Worm (Caenorhabditis elegans) whole organism, young adult: ENCODE data around the gene Y46G5A.8.

Experiments used
- B0035.1 ChIP-seq: sonication (generic microtip); optimal IDR thresholded peaks from 2 replicates; lab custom pipeline; 2016; ENCODE audit warnings: missing genetic modification characterization, mild to moderate bottlenecking, missing compliant biosample characterization, missing genotype, missing genetic modification reagents
- B0336.3 ChIP-seq: fragments of 200-800 bp; sonication (Bioruptor generic); IDR thresholded peaks from 2 replicates; pipeline ENCODE4 v1.3.6; 2022; ENCODE audit warnings: missing genetic modification characterization, missing compliant biosample characterization
- C06A6.2 ChIP-seq: fragments of 200-800 bp; sonication (Bioruptor generic); conservative IDR thresholded peaks from 2 replicates; pipeline ENCODE4 v1.3.6; 2022; ENCODE audit warnings: missing genetic modification characterization, missing compliant biosample characterization
- F10E7.11 ChIP-seq: sonication (generic microtip); optimal IDR thresholded peaks from 2 replicates; lab custom pipeline; 2017; ENCODE audit warnings: mild to moderate bottlenecking, missing genetic modification characterization, moderate library complexity, missing compliant biosample characterization
- F57A8.1 ChIP-seq: fragments of 200-800 bp; sonication (Bioruptor generic); optimal IDR thresholded peaks from 2 replicates; lab custom pipeline; 2018; ENCODE audit warnings: mild to moderate bottlenecking, missing genetic modification characterization, moderate library complexity, missing compliant biosample characterization
- K12H6.12 ChIP-seq: fragments of 200-800 bp; sonication (Bioruptor generic); optimal IDR thresholded peaks from 2 replicates; lab custom pipeline; 2018; ENCODE audit warnings: mild to moderate bottlenecking, missing genetic modification characterization, missing compliant biosample characterization
- T07F8.4 ChIP-seq: sonication (generic microtip); optimal IDR thresholded peaks from 2 replicates; lab custom pipeline; 2016; ENCODE audit warnings: mild to moderate bottlenecking, missing genetic modification characterization, moderate library complexity, missing compliant biosample characterization
- T26A5.8 ChIP-seq: sonication (generic microtip); optimal IDR thresholded peaks from 2 replicates; lab custom pipeline; 2016; ENCODE audit warnings: missing genetic modification characterization, missing compliant biosample characterization
- Y79H2A.3 ChIP-seq: fragments of 200-800 bp; sonication (Bioruptor generic); conservative IDR thresholded peaks from 2 replicates; pipeline ENCODE4 v1.3.6; 2022; ENCODE audit warnings: missing genetic modification reagents, missing genetic modification characterization, missing compliant biosample characterization
- ZK185.1 ChIP-seq: sonication (generic microtip); optimal IDR thresholded peaks from 2 replicates; lab custom pipeline; 2016; ENCODE audit warnings: mild to moderate bottlenecking, missing genetic modification characterization, missing compliant biosample characterization; ENCODE audit not compliant: poor library complexity, severe bottlenecking
- akir-1 ChIP-seq: fragments of 200-800 bp; sonication (Bioruptor generic); optimal IDR thresholded peaks from 2 replicates; lab custom pipeline; 2018; ENCODE audit warnings: mild to moderate bottlenecking, missing genetic modification characterization, moderate library complexity, missing compliant biosample characterization
- aptf-2 ChIP-seq: fragments of 200-800 bp; sonication (Bioruptor generic); conservative IDR thresholded peaks from 2 replicates; pipeline ENCODE4 v1.3.6; 2022; ENCODE audit warnings: missing genetic modification reagents, missing genetic modification characterization, missing compliant biosample characterization
- athp-1 ChIP-seq: sonication (generic microtip); optimal IDR thresholded peaks from 2 replicates; lab custom pipeline; 2017; ENCODE audit warnings: mild to moderate bottlenecking, missing genetic modification characterization, missing compliant biosample characterization
- attf-3 ChIP-seq: fragments of 200-800 bp; sonication (Bioruptor generic); conservative IDR thresholded peaks from 2 replicates; pipeline ENCODE4 v1.3.6; 2022; ENCODE audit warnings: missing genetic modification reagents, missing genetic modification characterization, missing compliant biosample characterization
- bed-1 ChIP-seq: fragments of 200-800 bp; sonication (Bioruptor generic); IDR thresholded peaks from 2 replicates; pipeline ENCODE4 v1.3.6; 2022; ENCODE audit warnings: missing genetic modification reagents, missing genetic modification characterization, missing compliant biosample characterization
- cebp-1 ChIP-seq, 2 experiments: fragments of 200-800 bp in 1 of 2; sonication (Bioruptor generic) in 1 of 2; sonication (generic microtip) in 1 of 2; IDR thresholded peaks in 1 of 2; optimal IDR thresholded peaks in 1 of 2; 2 replicates each; pipeline versions ENCODE4 v1.3.6 to Lab custom; 2017 to 2022; ENCODE audit warnings: missing compliant biosample characterization in 2 of 2, missing genetic modification characterization in 2 of 2, mild to moderate bottlenecking in 1 of 2, missing genetic modification reagents in 1 of 2, moderate library complexity in 1 of 2
- ceh-40 ChIP-seq: fragments of 200-800 bp; sonication (Bioruptor generic); IDR thresholded peaks from 2 replicates; pipeline ENCODE4 v1.3.6; 2022; ENCODE audit warnings: missing genetic modification characterization, missing compliant biosample characterization
- ceh-79 ChIP-seq: sonication (generic microtip); optimal IDR thresholded peaks from 2 replicates; lab custom pipeline; 2017; ENCODE audit warnings: mild to moderate bottlenecking, missing genetic modification characterization, missing compliant biosample characterization
- ceh-91 ChIP-seq: fragments of 200-800 bp; sonication (Bioruptor generic); IDR thresholded peaks from 2 replicates; pipeline ENCODE4 v1.3.6; 2022; ENCODE audit warnings: missing genetic modification reagents, missing genetic modification characterization, missing compliant biosample characterization
- die-1 ChIP-seq: sonication (generic microtip); optimal IDR thresholded peaks from 2 replicates; lab custom pipeline; 2016; ENCODE audit warnings: missing genotype, mild to moderate bottlenecking, missing genetic modification characterization, missing compliant biosample characterization
- egl-18 ChIP-seq: fragments of 200-800 bp; sonication (Bioruptor generic); IDR thresholded peaks from 2 replicates; pipeline ENCODE4 v1.3.6; 2022; ENCODE audit warnings: missing genetic modification reagents, missing genetic modification characterization, missing compliant biosample characterization
- him-1 ChIP-seq: sonication (generic microtip); optimal IDR thresholded peaks from 2 replicates; lab custom pipeline; 2016; ENCODE audit warnings: missing genotype, missing genetic modification reagents, missing genetic modification characterization, missing compliant biosample characterization
- hmg-1.2 ChIP-seq: fragments of 200-800 bp; sonication (Bioruptor generic); IDR thresholded peaks from 2 replicates; pipeline ENCODE4 v1.3.6; 2022; ENCODE audit warnings: missing genetic modification reagents, missing genetic modification characterization, missing compliant biosample characterization
- hrde-1 ChIP-seq: sonication (generic microtip); optimal IDR thresholded peaks from 2 replicates; lab custom pipeline; 2016; ENCODE audit warnings: missing genetic modification characterization, mild to moderate bottlenecking, missing compliant biosample characterization, moderate library complexity, missing genotype, missing genetic modification reagents, borderline replicate concordance
- lin-40 ChIP-seq: sonication (generic microtip); optimal IDR thresholded peaks from 2 replicates; lab custom pipeline; 2016; ENCODE audit warnings: missing genetic modification characterization, mild to moderate bottlenecking, missing compliant biosample characterization, missing genotype, missing genetic modification reagents
- lin-54 ChIP-seq: fragments of 200-800 bp; sonication (Bioruptor generic); optimal IDR thresholded peaks from 2 replicates; lab custom pipeline; 2018; ENCODE audit warnings: mild to moderate bottlenecking, missing genetic modification characterization, missing compliant biosample characterization
- lir-1 ChIP-seq: fragments of 200-800 bp; sonication (Bioruptor generic); conservative IDR thresholded peaks from 2 replicates; pipeline ENCODE4 v1.3.6; 2022; ENCODE audit warnings: missing genetic modification reagents, missing genetic modification characterization, missing compliant biosample characterization
- madf-3 ChIP-seq: fragments of 200-800 bp; sonication (Bioruptor generic); IDR thresholded peaks from 2 replicates; pipeline ENCODE4 v1.3.6; 2022; ENCODE audit warnings: missing genetic modification reagents, missing genetic modification characterization, missing compliant biosample characterization
- madf-6 ChIP-seq: fragments of 200-800 bp; sonication (Bioruptor generic); IDR thresholded peaks from 2 replicates; pipeline ENCODE4 v1.3.6; 2022; ENCODE audit warnings: missing genetic modification reagents, missing genetic modification characterization, missing compliant biosample characterization
- mcd-1 ChIP-seq: fragments of 200-800 bp; sonication (Bioruptor generic); IDR thresholded peaks from 2 replicates; pipeline ENCODE4 v1.3.6; 2022; ENCODE audit warnings: missing genetic modification reagents, missing genetic modification characterization, missing compliant biosample characterization
- nfyb-1 ChIP-seq: fragments of 200-800 bp; sonication (Bioruptor generic); IDR thresholded peaks from 2 replicates; pipeline ENCODE4 v1.3.6; 2022; ENCODE audit warnings: missing genetic modification reagents, missing genetic modification characterization, missing compliant biosample characterization
- pha-4 ChIP-seq: fragments of 150-350 bp; sonication (generic microtip); optimal IDR thresholded peaks from 2 replicates; lab custom pipeline; 2014; ENCODE audit warnings: missing biosample characterization, missing genetic modification reagents, missing genetic modification characterization
- rec-8 ChIP-seq, 2 experiments: sonication (generic microtip); optimal IDR thresholded peaks; 2 replicates each; lab custom pipeline; 2016; ENCODE audit warnings: mild to moderate bottlenecking in 2 of 2, missing genetic modification characterization in 2 of 2, missing genetic modification reagents in 2 of 2, missing genotype in 2 of 2, missing biosample characterization in 1 of 2, missing compliant biosample characterization in 1 of 2, moderate library complexity in 1 of 2
- repo-1 ChIP-seq: sonication (generic microtip); optimal IDR thresholded peaks from 2 replicates; lab custom pipeline; 2017; ENCODE audit warnings: mild to moderate bottlenecking, missing genetic modification characterization, missing compliant biosample characterization
- snpc-1.3 ChIP-seq: sonication (generic microtip); optimal IDR thresholded peaks from 2 replicates; lab custom pipeline; 2017; ENCODE audit warnings: missing genetic modification characterization, mild to moderate bottlenecking, missing compliant biosample characterization, antibody characterized with exemption, moderate library complexity, missing genotype, missing genetic modification reagents; ENCODE audit not compliant: insufficient read depth
- snpc-3.4 ChIP-seq: sonication (generic microtip); optimal IDR thresholded peaks from 2 replicates; lab custom pipeline; 2017; ENCODE audit warnings: missing genetic modification characterization, mild to moderate bottlenecking, missing compliant biosample characterization, antibody characterized with exemption, moderate library complexity, missing genotype, missing genetic modification reagents
- sptf-2 ChIP-seq: fragments of 200-800 bp; sonication (Bioruptor generic); optimal IDR thresholded peaks from 2 replicates; lab custom pipeline; 2018; ENCODE audit warnings: mild to moderate bottlenecking, missing genetic modification characterization, missing compliant biosample characterization
- tbp1 ChIP-seq: fragments of 200-800 bp; sonication (Bioruptor generic); optimal IDR thresholded peaks from 2 replicates; lab custom pipeline; 2018; ENCODE audit warnings: mild to moderate bottlenecking, missing genetic modification characterization, missing compliant biosample characterization
- tbx-9 ChIP-seq: sonication (generic microtip); optimal IDR thresholded peaks from 2 replicates; lab custom pipeline; 2016; ENCODE audit warnings: borderline replicate concordance, missing genetic modification characterization, inconsistent platforms, missing compliant biosample characterization
- unc-130 ChIP-seq: sonication (generic microtip); optimal IDR thresholded peaks from 2 replicates; lab custom pipeline; 2016; ENCODE audit warnings: missing genetic modification reagents, missing genetic modification characterization, missing compliant biosample characterization
- ztf-26 ChIP-seq: sonication (generic microtip); optimal IDR thresholded peaks from 2 replicates; lab custom pipeline; 2017; ENCODE audit warnings: missing genetic modification characterization, missing compliant biosample characterization

The Y46G5A.8 gene

DNA sequence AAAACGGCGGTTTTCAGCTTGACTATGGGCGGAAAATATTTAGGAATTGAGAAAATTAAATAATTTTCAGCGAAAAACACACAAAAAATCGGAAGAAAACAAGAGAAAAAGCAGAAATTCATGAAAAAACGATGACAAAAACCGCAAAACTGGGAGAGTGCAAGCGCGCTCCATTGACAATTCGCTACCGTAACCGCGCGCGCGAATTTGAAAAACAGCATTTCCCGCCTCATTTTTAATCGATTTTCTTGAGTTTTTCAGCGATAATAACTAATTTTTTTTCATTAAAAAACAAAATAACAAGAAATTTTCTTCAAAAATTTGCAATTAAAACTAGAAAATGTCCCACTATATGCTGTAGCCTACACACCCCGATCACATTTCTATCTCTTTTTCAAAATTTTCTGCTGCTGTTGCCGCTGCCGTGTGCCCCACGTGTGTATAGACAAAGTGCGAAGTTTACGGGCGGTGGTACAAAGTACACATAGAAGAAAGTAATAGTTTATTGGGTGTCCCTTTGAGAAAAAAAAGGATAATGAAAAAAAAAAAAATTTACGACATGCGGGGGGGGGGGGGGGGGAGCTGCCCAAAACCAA lies 43.9 kb downstream of the Y46G5A.8 start (continued):
- TF ChIP-seq hmg-1.2 (peak; percentile 54), aptf-2 (GFP tag; lab: Robert Waterston, UW) (no peak), madf-3 (GFP tag; lab: Robert Waterston, UW) (0 out of 2 replicates have a peak, but pooled peaks have one; percentile 57)

ce11 chrII:12805161-12805560 lies 49.0 kb downstream of the Y46G5A.8 start, which contains the start of the genes Y46G5A.18 and Y46G5A.47:
Gene Y46G5A.18 (minus strand): TSS chrII:12805261.
Gene Y46G5A.47 (minus strand): TSS chrII:12805306.
- TF ChIP-seq mcd-1 (no peak), tbp1 (GFP tag; lab: Kevin White, UChicago) (no peak), athp-1 (tag; lab: Kevin White, UChicago) (no peak), rec-8 (tag; optimal IDR thresholded peaks at IDR 0.05; lab: Kevin White, UChicago) (no peak), madf-6 (GFP tag; lab: Robert Waterston, UW) (no peak), repo-1 (no peak), akir-1 (GFP tag; lab: Kevin White, UChicago) (no peak), cebp-1 (GFP tag; IDR thresholded peaks at IDR 0.05; lab: Robert Waterston, UW) (no peak), cebp-1 (tag; optimal IDR thresholded peaks at IDR 0.05; lab: Kevin White, UChicago) (no peak), lir-1 (GFP tag; lab: Robert Waterston, UW) (no peak), B0336.3 (GFP tag; lab: Robert Waterston, UW) (no peak), snpc-1.3 (tag; lab: Kevin White, UChicago) (no peak)
- TF ChIP-seq, all 124 proteins: peak for 0

DNA sequence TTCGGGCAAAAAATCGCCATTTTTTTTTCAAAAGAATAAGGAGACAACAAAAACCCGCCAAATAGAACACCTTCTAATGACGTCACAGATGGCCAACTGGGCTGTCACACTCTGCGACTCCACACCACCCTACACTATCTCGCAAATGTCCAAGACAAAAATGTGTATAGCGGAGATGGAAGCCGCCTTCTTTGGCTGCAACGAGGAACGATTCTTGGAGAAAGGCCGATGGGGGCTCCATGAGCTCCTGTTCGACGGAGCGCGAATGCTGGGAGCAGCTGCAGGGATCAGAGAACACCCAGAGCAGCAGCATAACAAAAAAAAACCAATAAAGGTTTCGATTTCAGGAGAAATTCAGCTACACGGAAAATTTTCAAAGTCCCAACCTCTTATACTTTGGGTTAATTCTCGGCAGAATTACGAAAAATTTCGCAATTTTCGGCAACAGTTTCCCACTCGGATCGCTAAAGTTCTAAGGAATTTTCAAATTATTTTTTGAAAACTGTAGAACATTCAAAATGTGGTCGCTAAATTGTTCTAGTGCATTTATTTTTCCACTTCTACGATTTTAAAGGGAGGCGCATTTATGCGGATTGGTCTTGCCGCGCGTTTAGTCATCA lies 49.7 kb downstream of the Y46G5A.8 start:
- no peak for TF ChIP-seq egl-18 (GFP tag; lab: Robert Waterston, UW)
- no peak for TF ChIP-seq B0035.1 (tag; lab: Kevin White, UChicago)
- 0 out of 2 replicates have a peak, but pooled peaks have one; percentile 28 for TF ChIP-seq nfyb-1 (GFP tag; lab: Robert Waterston, UW)
- TF ChIP-seq T26A5.8 (tag; lab: Kevin White, UChicago) = no peak
- no peak for TF ChIP-seq bed-1 (GFP tag; lab: Robert Waterston, UW)
- no peak for TF ChIP-seq tbx-9 (tag; lab: Kevin White, UChicago)
- no peak for TF ChIP-seq die-1 (tag; lab: Kevin White, UChicago)
- no peak for TF ChIP-seq C06A6.2 (GFP tag; lab: Robert Waterston, UW)
- no peak for TF ChIP-seq sptf-2 (GFP tag; lab: Kevin White, UChicago)
- TF ChIP-seq unc-130 (GFP tag; lab: Kevin White, UChicago) = no peak
- TF ChIP-seq pha-4 (tag; lab: Kevin White, UChicago) = no peak
- no peak for TF ChIP-seq ZK185.1 (tag; lab: Kevin White, UChicago)
- TF ChIP-seq madf-3 (GFP tag; lab: Robert Waterston, UW) = no peak
- TF ChIP-seq repo-1 = no peak
- TF ChIP-seq lin-54 (GFP tag; lab: Kevin White, UChicago) = peak; percentile 14
- TF ChIP-seq F10E7.11 (tag; lab: Kevin White, UChicago) = no peak
- peak; percentile 85 for TF ChIP-seq hmg-1.2
- no peak for TF ChIP-seq ceh-91
- TF ChIP-seq snpc-3.4 (tag; lab: Kevin White, UChicago) = no peak
- peak; percentile 28 for TF ChIP-seq K12H6.12 (tag; lab: Kevin White, UChicago)
- no peak for TF ChIP-seq attf-3 (GFP tag; lab: Robert Waterston, UW)
- TF ChIP-seq lin-40 (tag; lab: Kevin White, UChicago) = no peak
- TF ChIP-seq mcd-1 = peak; percentile 57
- no peak for TF ChIP-seq ceh-79 (tag; lab: Kevin White, UChicago)
- no peak for TF ChIP-seq hrde-1 (tag; lab: Kevin White, UChicago)
- no peak for TF ChIP-seq ztf-26 (tag; lab: Kevin White, UChicago)
- no peak for TF ChIP-seq Y79H2A.3 (GFP tag; lab: Robert Waterston, UW)
- no peak for TF ChIP-seq T07F8.4 (tag; lab: Kevin White, UChicago)
- TF ChIP-seq him-1 (tag; lab: Kevin White, UChicago) = no peak
- TF ChIP-seq F57A8.1 (GFP tag; lab: Kevin White, UChicago) = no peak
- TF ChIP-seq ceh-40 = no peak
